Fruit fly (Drosophila melanogaster): ENCODE measurements around the gene CG34241.

The CG34241 gene

dm6 chr3L:12163693-12164092 is 35.9 kb downstream of the CG34241 start, which contains the start of gene CG9760:
Gene CG9760 (minus strand): TSS chr3L:12163735.
- no peak for TF ChIP-seq Sin3A (optimal IDR thresholded peaks at IDR 0.05)
- no peak for TF ChIP-seq psq (optimal IDR thresholded peaks at IDR 0.05)
- TF ChIP-seq h (optimal IDR thresholded peaks at IDR 0.05), result no peak
- TF ChIP-seq insv (optimal IDR thresholded peaks at IDR 0.05), result no peak
- TF ChIP-seq ttk (optimal IDR thresholded peaks at IDR 0.05), result no peak
- TF ChIP-seq Myc (optimal IDR thresholded peaks at IDR 0.05), result no peak

dm6 chr3L:12175382-12175781 is 47.6 kb downstream of the CG34241 start, which contains the start of gene Rh7:
Gene Rh7 (minus strand): TSS chr3L:12175482.
- no peak for TF ChIP-seq insv (optimal IDR thresholded peaks at IDR 0.05)
- no peak for TF ChIP-seq ttk (optimal IDR thresholded peaks at IDR 0.05)
- no peak for TF ChIP-seq psq (optimal IDR thresholded peaks at IDR 0.05)
- no peak for TF ChIP-seq Myc (optimal IDR thresholded peaks at IDR 0.05)
- TF ChIP-seq h (optimal IDR thresholded peaks at IDR 0.05), result no peak
- no peak for TF ChIP-seq Sin3A (optimal IDR thresholded peaks at IDR 0.05)

dm6 chr3L:12177301-12177700 is 49.5 kb downstream of the CG34241 start, which contains the start of gene CAH2:
Gene CAH2 (plus strand): TSS chr3L:12177601.
- TF ChIP-seq ttk (optimal IDR thresholded peaks at IDR 0.05) (no peak), insv (optimal IDR thresholded peaks at IDR 0.05) (no peak), h (optimal IDR thresholded peaks at IDR 0.05) (no peak), Myc (optimal IDR thresholded peaks at IDR 0.05) (no peak), psq (optimal IDR thresholded peaks at IDR 0.05) (no peak), Sin3A (optimal IDR thresholded peaks at IDR 0.05) (no peak)

Measured in Kc167 (cell line).